Fruit fly (Drosophila melanogaster) Kc167 (cell line): Measurements from ENCODE around the gene CG15145.

Experiments used
- Myc ChIP-seq: fragments of >200 bp; optimal IDR thresholded peaks from 2 replicates; lab custom pipeline; 2017; ENCODE audit warnings: missing external identifiers
- Sin3A ChIP-seq: fragments of >200 bp; optimal IDR thresholded peaks from 2 replicates; lab custom pipeline; 2018; ENCODE audit warnings: missing external identifiers
- h ChIP-seq: fragments of >200 bp; optimal IDR thresholded peaks from 3 replicates; lab custom pipeline; 2018; ENCODE audit warnings: missing external identifiers
- psq ChIP-seq: fragments of >200 bp; optimal IDR thresholded peaks from 2 replicates; lab custom pipeline; 2017; ENCODE audit warnings: missing external identifiers
- ttk ChIP-seq: sonication (Bioruptor generic); optimal IDR thresholded peaks from 2 replicates; lab custom pipeline; 2017; ENCODE audit warnings: missing external identifiers

DNA sequence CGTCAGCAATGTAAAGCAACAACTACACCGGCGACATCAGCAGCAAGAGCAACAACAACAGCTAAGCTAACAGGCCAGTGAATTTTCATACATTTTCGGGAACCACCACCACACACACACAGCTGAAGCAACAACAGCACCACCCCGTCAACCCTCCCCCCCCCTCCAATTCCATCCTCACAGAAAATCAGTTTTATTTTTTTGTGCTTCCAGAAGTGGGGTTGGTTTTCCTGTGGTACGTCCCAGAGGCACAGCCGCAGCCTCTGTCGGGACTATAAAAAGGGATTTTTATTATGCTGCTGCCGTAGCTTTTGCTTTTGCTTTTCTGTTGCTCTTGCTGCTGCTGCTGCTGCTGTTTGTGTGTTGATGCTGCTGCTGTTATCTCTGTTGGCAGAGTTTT is 27.2 kb upstream of the CG15145 start:
- TF ChIP-seq Myc = no peak
- no peak for TF ChIP-seq Sin3A (lab: Kevin White, UChicago)
- TF ChIP-seq psq (lab: Kevin White, UChicago) = no peak
- no peak for TF ChIP-seq h
- TF ChIP-seq ttk = no peak
